Worm (Caenorhabditis elegans): Measurements from ENCODE around the gene scl-5.

DNA sequence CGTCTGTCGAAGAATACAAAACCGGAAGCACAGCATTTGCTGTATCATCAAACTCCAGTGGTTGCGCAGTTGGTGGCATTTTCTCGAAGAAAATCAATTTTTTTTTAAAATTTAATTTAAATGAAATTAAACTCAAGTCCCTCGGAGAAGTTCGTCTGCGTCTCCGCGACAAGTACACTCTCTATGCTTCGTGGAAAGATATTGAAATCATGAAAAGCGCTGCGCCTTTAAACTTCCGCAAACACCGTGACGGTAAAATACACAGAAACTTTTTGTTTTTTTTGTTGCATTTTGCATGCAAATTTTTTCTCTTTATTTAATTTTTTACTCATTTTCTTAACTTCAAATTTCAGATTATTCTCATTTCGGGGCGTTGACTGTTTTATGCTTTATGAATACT, 34.8 kb downstream of the scl-5 start, which contains the start of the genes dli-1, tin-9.2 and exos-4.1:
- TF ChIP-seq sem-4 (tag; optimal IDR thresholded peaks at IDR 0.05) (no peak), gmeb-1 (tag; optimal IDR thresholded peaks at IDR 0.05) (peak; percentile 84), nhr-11 (tag; optimal IDR thresholded peaks at IDR 0.05) (no peak), F13H6.1 (tag; optimal IDR thresholded peaks at IDR 0.05) (peak; percentile 53)
